Worm (Caenorhabditis elegans) whole organism, late embryonic: ENCODE measurements around the gene odd-2.

Experiments used
- F13H6.1 ChIP-seq: sonication (generic microtip); optimal IDR thresholded peaks from 2 replicates; lab custom pipeline; 2016; ENCODE audit warnings: missing genetic modification characterization, missing compliant biosample characterization
- K02D7.2 ChIP-seq: sonication (generic microtip); optimal IDR thresholded peaks from 2 replicates; lab custom pipeline; 2017; ENCODE audit warnings: mild to moderate bottlenecking, missing genetic modification characterization, missing compliant biosample characterization
- ahr-1 ChIP-seq: sonication (generic microtip); optimal IDR thresholded peaks from 2 replicates; lab custom pipeline; 2016; ENCODE audit warnings: missing genetic modification characterization, missing compliant biosample characterization
- ama-1 ChIP-seq: fragments of 150-350 bp; optimal IDR thresholded peaks from 2 replicates; lab custom pipeline; 2014
- ceh-19 ChIP-seq: fragments of 200-800 bp; sonication (Bioruptor generic); optimal IDR thresholded peaks from 2 replicates; lab custom pipeline; 2018; ENCODE audit warnings: mild to moderate bottlenecking, missing genetic modification characterization, missing compliant biosample characterization
- ceh-22 ChIP-seq: sonication (generic microtip); optimal IDR thresholded peaks from 2 replicates; lab custom pipeline; 2017; ENCODE audit warnings: missing biosample characterization, missing genetic modification characterization
- ceh-24 ChIP-seq: sonication (generic microtip); optimal IDR thresholded peaks from 2 replicates; lab custom pipeline; 2016; ENCODE audit warnings: mild to moderate bottlenecking, missing genetic modification characterization, missing compliant biosample characterization
- ceh-30 ChIP-seq: fragments of 150-350 bp; optimal IDR thresholded peaks from 2 replicates; lab custom pipeline; 2014; ENCODE audit warnings: missing biosample characterization, missing genetic modification characterization
- ceh-31 ChIP-seq: sonication (generic microtip); optimal IDR thresholded peaks from 2 replicates; lab custom pipeline; 2016; ENCODE audit warnings: missing genetic modification characterization, missing compliant biosample characterization
- ceh-34 ChIP-seq: sonication (generic microtip); optimal IDR thresholded peaks from 2 replicates; lab custom pipeline; 2016; ENCODE audit warnings: mild to moderate bottlenecking, missing genetic modification characterization, missing compliant biosample characterization
- ceh-48 ChIP-seq: sonication (generic microtip); optimal IDR thresholded peaks from 2 replicates; lab custom pipeline; 2016; ENCODE audit warnings: missing genetic modification characterization, inconsistent platforms, missing compliant biosample characterization
- ceh-6 ChIP-seq: fragments of 200-800 bp; sonication (Bioruptor generic); optimal IDR thresholded peaks from 2 replicates; lab custom pipeline; 2018; ENCODE audit warnings: mild to moderate bottlenecking, missing genetic modification characterization, missing compliant biosample characterization
- ceh-9 ChIP-seq: sonication (generic microtip); optimal IDR thresholded peaks from 2 replicates; lab custom pipeline; 2016; ENCODE audit warnings: mild to moderate bottlenecking, missing genetic modification characterization, inconsistent platforms, missing compliant biosample characterization
- che-1 ChIP-seq: sonication (generic microtip); optimal IDR thresholded peaks from 2 replicates; lab custom pipeline; 2016; ENCODE audit warnings: mild to moderate bottlenecking, missing genetic modification characterization, missing compliant biosample characterization
- dmd-4 ChIP-seq: sonication (generic microtip); optimal IDR thresholded peaks from 2 replicates; lab custom pipeline; 2016; ENCODE audit warnings: borderline replicate concordance, missing genetic modification characterization, missing compliant biosample characterization
- dve-1 ChIP-seq: sonication (generic microtip); optimal IDR thresholded peaks from 2 replicates; lab custom pipeline; 2017; ENCODE audit warnings: antibody characterized with exemption, mild to moderate bottlenecking, missing genetic modification characterization, missing compliant biosample characterization
- elt-2 ChIP-seq: sonication (generic microtip); optimal IDR thresholded peaks from 2 replicates; lab custom pipeline; 2016; ENCODE audit warnings: missing genetic modification reagents, missing genetic modification characterization, missing compliant biosample characterization
- elt-4 ChIP-seq: sonication (generic microtip); optimal IDR thresholded peaks from 2 replicates; lab custom pipeline; 2016; ENCODE audit warnings: missing genetic modification characterization, missing compliant biosample characterization
- ets-4 ChIP-seq: sonication (generic microtip); optimal IDR thresholded peaks from 2 replicates; lab custom pipeline; 2016; ENCODE audit warnings: missing genetic modification characterization, missing compliant biosample characterization
- fax-1 ChIP-seq: sonication (generic microtip); optimal IDR thresholded peaks from 2 replicates; lab custom pipeline; 2016; ENCODE audit warnings: missing genotype, missing genetic modification characterization, missing compliant biosample characterization
- fkh-6 ChIP-seq: sonication (generic microtip); optimal IDR thresholded peaks from 2 replicates; lab custom pipeline; 2016; ENCODE audit warnings: missing genetic modification characterization, missing compliant biosample characterization
- gmeb-2 ChIP-seq: sonication (generic microtip); optimal IDR thresholded peaks from 2 replicates; lab custom pipeline; 2016; ENCODE audit warnings: missing genetic modification characterization, inconsistent platforms, missing compliant biosample characterization
- hlh-13 ChIP-seq: fragments of 200-800 bp; sonication (Bioruptor generic); optimal IDR thresholded peaks from 2 replicates; lab custom pipeline; 2018; ENCODE audit warnings: mild to moderate bottlenecking, missing genetic modification characterization, missing compliant biosample characterization
- hlh-6 ChIP-seq: sonication (generic microtip); optimal IDR thresholded peaks from 2 replicates; lab custom pipeline; 2016; ENCODE audit warnings: missing genotype, missing genetic modification characterization, missing compliant biosample characterization
- hlh-8 ChIP-seq: sonication (generic microtip); optimal IDR thresholded peaks from 2 replicates; lab custom pipeline; 2016; ENCODE audit warnings: missing genotype, missing genetic modification characterization, missing compliant biosample characterization
- lim-6 ChIP-seq: sonication (generic microtip); optimal IDR thresholded peaks from 2 replicates; lab custom pipeline; 2016; ENCODE audit warnings: missing genetic modification characterization, missing compliant biosample characterization
- lin-11 ChIP-seq: fragments of 200-800 bp; sonication (Bioruptor generic); optimal IDR thresholded peaks from 2 replicates; lab custom pipeline; 2018; ENCODE audit warnings: mild to moderate bottlenecking, missing genetic modification characterization, missing compliant biosample characterization
- madf-2 ChIP-seq: sonication (generic microtip); optimal IDR thresholded peaks from 2 replicates; lab custom pipeline; 2017; ENCODE audit warnings: missing genetic modification characterization, missing compliant biosample characterization
- pag-3 ChIP-seq: sonication (generic microtip); optimal IDR thresholded peaks from 2 replicates; lab custom pipeline; 2016; ENCODE audit warnings: missing compliant biosample characterization, missing genetic modification characterization, borderline replicate concordance
- pat-9 ChIP-seq: fragments of 200-800 bp; sonication (Bioruptor generic); optimal IDR thresholded peaks from 2 replicates; lab custom pipeline; 2018; ENCODE audit warnings: mild to moderate bottlenecking, missing genetic modification characterization, moderate library complexity, missing compliant biosample characterization
- pha-2 ChIP-seq: sonication (generic microtip); optimal IDR thresholded peaks from 2 replicates; lab custom pipeline; 2017; ENCODE audit warnings: mild to moderate bottlenecking, missing genetic modification characterization, missing compliant biosample characterization
- pqm-1 ChIP-seq: sonication (generic microtip); optimal IDR thresholded peaks from 2 replicates; lab custom pipeline; 2016; ENCODE audit warnings: missing genetic modification characterization, missing compliant biosample characterization
- pros-1 ChIP-seq: fragments of 150-350 bp; optimal IDR thresholded peaks from 2 replicates; lab custom pipeline; 2014; ENCODE audit warnings: missing biosample characterization, missing genetic modification reagents, missing genetic modification characterization
- ref-2 ChIP-seq: sonication (generic microtip); optimal IDR thresholded peaks from 2 replicates; lab custom pipeline; 2016; ENCODE audit warnings: missing genetic modification characterization, missing compliant biosample characterization
- rnt-1 ChIP-seq: sonication (generic microtip); optimal IDR thresholded peaks from 2 replicates; lab custom pipeline; 2016; ENCODE audit warnings: missing genetic modification characterization, missing compliant biosample characterization
- sdc-2 ChIP-seq: sonication (generic microtip); optimal IDR thresholded peaks from 2 replicates; lab custom pipeline; 2016; ENCODE audit warnings: missing genotype, missing genetic modification characterization, missing compliant biosample characterization
- sox-4 ChIP-seq: sonication (generic microtip); optimal IDR thresholded peaks from 2 replicates; lab custom pipeline; 2017; ENCODE audit warnings: mild to moderate bottlenecking, missing genetic modification characterization, inconsistent platforms, missing compliant biosample characterization
- unc-3 ChIP-seq, 2 experiments: fragments of 200-800 bp in 1 of 2; sonication (Bioruptor generic) in 1 of 2; sonication (generic microtip) in 1 of 2; conservative IDR thresholded peaks in 1 of 2; optimal IDR thresholded peaks in 1 of 2; 2 replicates each; pipeline versions ENCODE4 v1.3.6 to Lab custom; 2016 to 2022; ENCODE audit warnings: missing compliant biosample characterization in 2 of 2, missing genetic modification characterization in 2 of 2, missing genetic modification reagents in 1 of 2
- unc-42 ChIP-seq: sonication (generic microtip); optimal IDR thresholded peaks from 2 replicates; lab custom pipeline; 2016; ENCODE audit warnings: missing genotype, missing genetic modification characterization, missing compliant biosample characterization
- unc-55 ChIP-seq: sonication (generic microtip); optimal IDR thresholded peaks from 2 replicates; lab custom pipeline; 2017; ENCODE audit warnings: missing biosample characterization, missing genetic modification reagents, missing genetic modification characterization
- unc-86 ChIP-seq: sonication (generic microtip); optimal IDR thresholded peaks from 2 replicates; lab custom pipeline; 2016; ENCODE audit warnings: missing genetic modification characterization, missing compliant biosample characterization

The odd-2 gene

ce11 chrX:6173656-6174055 lies 13.3 kb upstream of the odd-2 start, which contains the start of gene T25B2.1:
Gene T25B2.1, plus strand, starts transcription at chrX:6173956.
- TF ChIP-seq gmeb-2 (tag; lab: Kevin White, UChicago) = no peak
- TF ChIP-seq pha-2 (tag; lab: Kevin White, UChicago) = no peak
- no peak for TF ChIP-seq fkh-6 (tag; lab: Kevin White, UChicago)
- TF ChIP-seq hlh-13 (GFP tag; lab: Kevin White, UChicago) = no peak
- TF ChIP-seq pqm-1 (tag; lab: Kevin White, UChicago) = no peak
- no peak for TF ChIP-seq madf-2 (tag; lab: Kevin White, UChicago)
- TF ChIP-seq ama-1 (lab: Kevin White, UChicago) = no peak
- no peak for TF ChIP-seq dmd-4 (tag; lab: Kevin White, UChicago)
- TF ChIP-seq pros-1 (tag; lab: Kevin White, UChicago) = no peak
- no peak for TF ChIP-seq ceh-6 (GFP tag; lab: Kevin White, UChicago)
- no peak for TF ChIP-seq sox-4 (tag; lab: Kevin White, UChicago)
- TF ChIP-seq ahr-1 = no peak
- TF ChIP-seq che-1 (tag; lab: Kevin White, UChicago) = no peak
- no peak for TF ChIP-seq pat-9 (tag; lab: Kevin White, UChicago)
- no peak for TF ChIP-seq dve-1 (tag; lab: Kevin White, UChicago)
- no peak for TF ChIP-seq ceh-34 (tag; lab: Kevin White, UChicago)
- TF ChIP-seq ceh-19 (GFP tag; lab: Kevin White, UChicago) = no peak
- TF ChIP-seq fax-1 (tag; lab: Kevin White, UChicago) = no peak

DNA sequence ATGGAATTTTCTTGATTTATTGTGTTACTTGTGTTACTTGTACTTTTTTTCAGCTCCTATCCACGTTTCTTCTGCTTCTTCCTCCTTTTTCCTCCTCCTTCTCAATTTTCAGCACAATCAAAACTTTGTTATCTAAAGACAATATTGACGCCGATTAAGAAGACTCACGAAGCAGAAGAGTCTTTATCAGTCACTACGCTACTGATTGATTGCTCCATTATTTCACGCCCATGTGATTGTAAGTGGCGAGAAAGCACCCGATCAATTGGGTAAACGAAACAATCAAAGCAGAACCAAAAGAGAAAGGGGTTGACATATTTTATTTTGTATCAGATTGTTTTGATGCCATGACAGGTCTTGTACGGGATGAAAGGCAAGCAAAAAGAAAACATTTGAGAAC lies 8.9 kb upstream of the odd-2 start, which contains the start of gene T25B2.2:
T25B2.2 (plus strand) TSS at position 392 of the 400 bp plus-strand sequence.
- TF ChIP-seq unc-42 (tag; lab: Kevin White, UChicago) (no peak), elt-2 (tag; lab: Kevin White, UChicago) (peak; percentile 88), hlh-8 (tag; lab: Kevin White, UChicago) (no peak), pros-1 (tag; lab: Kevin White, UChicago) (no peak)

DNA sequence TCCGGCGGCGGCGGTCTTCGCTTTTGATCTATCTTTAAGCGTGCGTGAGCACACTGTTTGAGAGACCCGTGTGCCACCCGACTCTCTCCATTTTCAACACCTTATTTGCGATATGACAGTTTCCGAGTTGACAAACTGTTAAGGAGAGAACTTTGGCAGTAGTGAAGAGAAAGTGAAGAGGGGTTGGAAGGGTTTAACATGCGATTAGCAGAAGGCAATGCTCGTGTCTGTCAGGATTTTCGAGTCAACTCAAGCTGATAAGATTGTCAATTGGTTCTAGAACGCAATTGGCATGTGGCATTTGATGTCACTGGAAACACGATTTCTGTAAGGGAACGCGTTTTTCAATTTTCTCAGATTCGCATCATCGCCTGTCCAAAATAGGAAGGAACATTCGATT lies 7.0 kb upstream of the odd-2 start:
- TF ChIP-seq dmd-4 (tag; lab: Kevin White, UChicago) (no peak), pag-3 (tag; lab: Kevin White, UChicago) (no peak), ceh-30 (tag; lab: Kevin White, UChicago) (no peak), ceh-22 (tag; lab: Kevin White, UChicago) (no peak), F13H6.1 (tag; lab: Kevin White, UChicago) (no peak), dve-1 (tag; lab: Kevin White, UChicago) (no peak), madf-2 (tag; lab: Kevin White, UChicago) (no peak)

ce11 chrX:6162037-6162436 lies 1.7 kb upstream of the odd-2 start:
- TF ChIP-seq ceh-24 (tag; lab: Kevin White, UChicago) (no peak), ama-1 (lab: Kevin White, UChicago) (no peak), ceh-31 (tag; lab: Kevin White, UChicago) (no peak), ceh-30 (tag; lab: Kevin White, UChicago) (no peak), rnt-1 (tag; lab: Kevin White, UChicago) (no peak), madf-2 (tag; lab: Kevin White, UChicago) (no peak), ets-4 (no peak)

DNA sequence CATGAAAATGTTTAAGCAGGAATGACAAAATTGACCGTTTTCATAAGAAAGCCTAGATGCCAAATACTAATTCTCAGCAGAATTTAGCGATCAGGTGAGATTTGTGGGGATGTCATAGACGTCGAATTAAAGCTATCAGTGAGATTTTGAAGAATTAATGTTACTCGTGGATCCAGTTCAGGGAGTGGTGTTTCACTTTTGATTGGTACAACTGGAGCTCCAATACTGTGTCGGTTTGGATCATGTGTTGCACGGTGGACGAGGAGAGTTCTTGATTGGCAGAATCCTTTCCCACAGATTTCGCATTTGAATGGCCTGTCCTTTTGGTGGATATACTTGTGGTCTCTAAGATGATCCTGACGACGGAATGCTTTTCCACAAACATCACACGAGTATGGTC lies 765 bp downstream of the odd-2 start:
- TF ChIP-seq elt-4 (tag; lab: Kevin White, UChicago) = no peak
- TF ChIP-seq ceh-9 (tag; lab: Kevin White, UChicago) = no peak
- no peak for TF ChIP-seq unc-55 (GFP tag; lab: Kevin White, UChicago)
- no peak for TF ChIP-seq pat-9 (tag; lab: Kevin White, UChicago)
- no peak for TF ChIP-seq unc-3 (GFP tag; conservative IDR thresholded peaks at IDR 0.05; lab: Robert Waterston, UW)
- no peak for TF ChIP-seq unc-3 (tag; optimal IDR thresholded peaks at IDR 0.05; lab: Kevin White, UChicago)
- TF ChIP-seq ref-2 (tag; lab: Kevin White, UChicago) = no peak
- TF ChIP-seq K02D7.2 (tag; lab: Kevin White, UChicago) = no peak
- TF ChIP-seq dve-1 (tag; lab: Kevin White, UChicago) = no peak
- no peak for TF ChIP-seq lim-6 (tag; lab: Kevin White, UChicago)
- no peak for TF ChIP-seq che-1 (tag; lab: Kevin White, UChicago)
- TF ChIP-seq unc-86 = no peak
- TF ChIP-seq ama-1 (lab: Kevin White, UChicago) = no peak
- TF ChIP-seq hlh-6 (tag; lab: Kevin White, UChicago) = no peak
- TF ChIP-seq ceh-48 (tag; lab: Kevin White, UChicago) = no peak
- TF ChIP-seq lin-11 (tag; lab: Kevin White, UChicago) = no peak
- no peak for TF ChIP-seq sdc-2 (tag; lab: Kevin White, UChicago)
